Fruit fly (Drosophila melanogaster) whole organism, embryonic: Measurements from ENCODE around the gene CG46427.

Experiments used
- Asciz ChIP-seq: fragments of 200-800 bp; sonication (Bioruptor generic); optimal IDR thresholded peaks from 2 replicates; lab custom pipeline; 2017; ENCODE audit warnings: missing biosample characterization, mild to moderate bottlenecking, missing genetic modification characterization, missing genetic modification reagents
- CG10209 ChIP-seq: fragments of 200-800 bp; sonication (Bioruptor generic); optimal IDR thresholded peaks from 3 replicates; lab custom pipeline; 2017; ENCODE audit warnings: missing biosample characterization, mild to moderate bottlenecking, missing genetic modification characterization, missing genetic modification reagents
- CG12391 ChIP-seq: fragments of 200-800 bp; sonication (Bioruptor generic); optimal IDR thresholded peaks from 3 replicates; lab custom pipeline; 2018; ENCODE audit warnings: missing biosample characterization, mild to moderate bottlenecking, missing genetic modification characterization, moderate library complexity
- CG14710 ChIP-seq: fragments of 200-800 bp; sonication (Bioruptor generic); optimal IDR thresholded peaks from 3 replicates; lab custom pipeline; 2019; ENCODE audit warnings: missing biosample characterization, mild to moderate bottlenecking, missing genetic modification characterization, moderate library complexity
- CG16779 ChIP-seq: fragments of 200-800 bp; sonication (Bioruptor generic); IDR thresholded peaks from 2 replicates; pipeline ENCODE4 v1.3.6; 2022; ENCODE audit warnings: missing biosample characterization, missing genetic modification characterization
- CG17361 ChIP-seq: fragments of 200-800 bp; sonication (Bioruptor generic); IDR thresholded peaks from 3 replicates; pipeline ENCODE4 v1.3.6; 2022; ENCODE audit warnings: missing biosample characterization, missing genetic modification characterization
- CG18262 ChIP-seq: fragments of 200-800 bp; optimal IDR thresholded peaks from 3 replicates; lab custom pipeline; 2019; ENCODE audit warnings: missing biosample characterization, mild to moderate bottlenecking, missing genetic modification characterization, moderate library complexity
- CG18764 ChIP-seq: fragments of 200-800 bp; sonication (Bioruptor generic); optimal IDR thresholded peaks from 3 replicates; lab custom pipeline; 2016; ENCODE audit warnings: missing biosample characterization, missing genetic modification characterization
- CG4730 ChIP-seq: fragments of 200-800 bp; sonication (Bioruptor generic); IDR thresholded peaks from 2 replicates; pipeline ENCODE4 v1.3.6; 2022; ENCODE audit warnings: missing biosample characterization, missing genetic modification characterization
- CG8281 ChIP-seq: fragments of 200-800 bp; sonication (Bioruptor generic); optimal IDR thresholded peaks from 2 replicates; lab custom pipeline; 2018; ENCODE audit warnings: missing biosample characterization, mild to moderate bottlenecking, missing genetic modification characterization, moderate library complexity
- CG8765 ChIP-seq: fragments of 200-800 bp; sonication (Bioruptor generic); IDR thresholded peaks from 2 replicates; pipeline ENCODE4 v1.3.6; 2022; ENCODE audit warnings: missing biosample characterization, missing genetic modification characterization
- CG9727 ChIP-seq: fragments of 200-800 bp; sonication (Bioruptor generic); optimal IDR thresholded peaks from 3 replicates; lab custom pipeline; 2017; ENCODE audit warnings: missing biosample characterization, mild to moderate bottlenecking, missing genetic modification characterization
- Camta ChIP-seq: fragments of 200-800 bp; sonication (Bioruptor generic); optimal IDR thresholded peaks from 2 replicates; lab custom pipeline; 2016; ENCODE audit warnings: missing biosample characterization, missing genetic modification characterization
- Dfd ChIP-seq, 2 experiments: fragments of >200 bp; optimal IDR thresholded peaks; 2 replicates each; lab custom pipeline; 2017; ENCODE audit warnings: missing biosample characterization in 2 of 2, missing genetic modification characterization in 2 of 2
- Dref ChIP-seq: fragments of 200-800 bp; sonication (Bioruptor generic); IDR thresholded peaks from 2 replicates; pipeline ENCODE4 v1.3.6; 2022; ENCODE audit warnings: missing biosample characterization, missing genetic modification characterization
- Elba2 ChIP-seq: fragments of 200-800 bp; sonication (Bioruptor generic); optimal IDR thresholded peaks from 3 replicates; lab custom pipeline; 2016; ENCODE audit warnings: missing biosample characterization, missing genetic modification characterization
- Fer1 ChIP-seq: fragments of 200-800 bp; sonication (Bioruptor generic); optimal IDR thresholded peaks from 2 replicates; lab custom pipeline; 2017; ENCODE audit warnings: missing biosample characterization, mild to moderate bottlenecking, missing genetic modification characterization
- HmgZ ChIP-seq: fragments of 200-800 bp; sonication (Bioruptor generic); optimal IDR thresholded peaks from 2 replicates; lab custom pipeline; 2018; ENCODE audit warnings: missing biosample characterization, mild to moderate bottlenecking, missing genetic modification characterization
- Hr51 ChIP-seq, 2 experiments: fragments of 200-800 bp; sonication (Bioruptor generic); optimal IDR thresholded peaks; 2 replicates in 1 of 2; 3 replicates in 1 of 2; lab custom pipeline; 2016 to 2018; ENCODE audit warnings: missing biosample characterization in 2 of 2, missing genetic modification characterization in 2 of 2, mild to moderate bottlenecking in 1 of 2, moderate library complexity in 1 of 2
- Lhr ChIP-seq: fragments of 200-800 bp; sonication (Bioruptor generic); optimal IDR thresholded peaks from 3 replicates; lab custom pipeline; 2017; ENCODE audit warnings: mild to moderate bottlenecking, missing biosample characterization, missing genetic modification reagents, missing genetic modification characterization
- Max ChIP-seq: fragments of 200-800 bp; sonication (Bioruptor generic); optimal IDR thresholded peaks from 2 replicates; lab custom pipeline; 2016; ENCODE audit warnings: missing biosample characterization, mild to moderate bottlenecking, missing genetic modification characterization
- Six4 ChIP-seq: fragments of 200-800 bp; sonication (Bioruptor generic); optimal IDR thresholded peaks from 2 replicates; lab custom pipeline; 2016; ENCODE audit warnings: missing biosample characterization, missing genetic modification characterization
- Xbp1 ChIP-seq: fragments of 200-800 bp; sonication (Bioruptor generic); optimal IDR thresholded peaks from 3 replicates; lab custom pipeline; 2016; ENCODE audit warnings: missing biosample characterization, mild to moderate bottlenecking, missing genetic modification characterization
- ab ChIP-seq: fragments of 200-800 bp; sonication (Bioruptor generic); optimal IDR thresholded peaks from 2 replicates; lab custom pipeline; 2016; ENCODE audit warnings: missing biosample characterization, missing genetic modification characterization
- bcd ChIP-seq: fragments of 200-800 bp; sonication (Bioruptor generic); optimal IDR thresholded peaks from 2 replicates; lab custom pipeline; 2017; ENCODE audit warnings: missing biosample characterization, mild to moderate bottlenecking, missing genetic modification characterization
- dan ChIP-seq: fragments of 200-800 bp; sonication (Bioruptor generic); IDR thresholded peaks from 2 replicates; pipeline ENCODE4 v1.3.6; 2022; ENCODE audit warnings: missing biosample characterization, missing genetic modification characterization
- esg ChIP-seq: fragments of 200-800 bp; sonication (Bioruptor generic); conservative IDR thresholded peaks from 2 replicates; pipeline ENCODE4 v1.3.6; 2022; ENCODE audit warnings: missing biosample characterization, missing genetic modification characterization
- fd64A ChIP-seq: fragments of 200-800 bp; sonication (Bioruptor generic); optimal IDR thresholded peaks from 3 replicates; lab custom pipeline; 2018; ENCODE audit warnings: missing biosample characterization, mild to moderate bottlenecking, missing genetic modification characterization
- ftz-f1 ChIP-seq: fragments of 200-800 bp; sonication (Bioruptor generic); optimal IDR thresholded peaks from 2 replicates; lab custom pipeline; 2016; ENCODE audit warnings: missing biosample characterization, missing genetic modification characterization
- gce ChIP-seq: fragments of 200-800 bp; sonication (Bioruptor generic); IDR thresholded peaks from 3 replicates; pipeline ENCODE4 v1.3.6; 2022; ENCODE audit warnings: missing biosample characterization, missing genetic modification characterization
- gem ChIP-seq: fragments of 200-800 bp; sonication (Bioruptor generic); optimal IDR thresholded peaks from 2 replicates; lab custom pipeline; 2019; ENCODE audit warnings: missing biosample characterization, mild to moderate bottlenecking, missing genetic modification characterization, moderate library complexity
- gfzf ChIP-seq: fragments of 200-800 bp; sonication (Bioruptor generic); optimal IDR thresholded peaks from 2 replicates; lab custom pipeline; 2016; ENCODE audit warnings: missing biosample characterization, mild to moderate bottlenecking, missing genetic modification characterization, moderate library complexity
- grn ChIP-seq: fragments of 200-800 bp; sonication (Bioruptor generic); optimal IDR thresholded peaks from 3 replicates; lab custom pipeline; 2017; ENCODE audit warnings: missing biosample characterization, missing genetic modification characterization
- gsb-n ChIP-seq: fragments of 200-800 bp; sonication (Bioruptor generic); optimal IDR thresholded peaks from 3 replicates; lab custom pipeline; 2018; ENCODE audit warnings: missing biosample characterization, mild to moderate bottlenecking, missing genetic modification characterization
- hb ChIP-seq: fragments of 200-800 bp; sonication (Bioruptor generic); IDR thresholded peaks from 3 replicates; pipeline ENCODE4 v1.3.6; 2022; ENCODE audit warnings: missing biosample characterization, missing genetic modification characterization; ENCODE audit not compliant: partially characterized antibody
- her ChIP-seq: fragments of 200-800 bp; sonication (Bioruptor generic); optimal IDR thresholded peaks from 2 replicates; lab custom pipeline; 2016; ENCODE audit warnings: missing biosample characterization, missing genetic modification characterization
- lola ChIP-seq, 3 experiments: fragments of >200 bp in 2 of 3; fragments of 200-800 bp in 1 of 3; sonication (Bioruptor generic) in 1 of 3; optimal IDR thresholded peaks; 2 replicates each; lab custom pipeline; 2017 to 2019; ENCODE audit warnings: missing biosample characterization in 3 of 3, missing genetic modification characterization in 3 of 3, mild to moderate bottlenecking in 1 of 3, moderate library complexity in 1 of 3
- nmo ChIP-seq: fragments of 200-800 bp; sonication (Bioruptor generic); optimal IDR thresholded peaks from 2 replicates; lab custom pipeline; 2018; ENCODE audit warnings: missing biosample characterization, mild to moderate bottlenecking, missing genetic modification characterization, moderate library complexity
- oc ChIP-seq: fragments of 200-800 bp; sonication (Bioruptor generic); optimal IDR thresholded peaks from 2 replicates; lab custom pipeline; 2018; ENCODE audit warnings: missing biosample characterization, mild to moderate bottlenecking, missing genetic modification characterization, moderate library complexity
- p53 ChIP-seq: fragments of 200-800 bp; sonication (Bioruptor generic); optimal IDR thresholded peaks from 2 replicates; lab custom pipeline; 2016; ENCODE audit warnings: missing biosample characterization, missing genetic modification characterization
- peb ChIP-seq: fragments of 200-800 bp; sonication (Bioruptor generic); IDR thresholded peaks from 2 replicates; pipeline ENCODE4 v1.3.6; 2022; ENCODE audit warnings: missing biosample characterization, missing genetic modification characterization
- psq ChIP-seq: fragments of 200-800 bp; sonication (Bioruptor generic); optimal IDR thresholded peaks from 2 replicates; lab custom pipeline; 2017; ENCODE audit warnings: missing biosample characterization, missing genetic modification characterization
- pum ChIP-seq: fragments of 200-800 bp; sonication (Bioruptor generic); optimal IDR thresholded peaks from 2 replicates; lab custom pipeline; 2016; ENCODE audit warnings: missing biosample characterization, missing genetic modification characterization
- seq ChIP-seq: fragments of 200-800 bp; sonication (Bioruptor generic); IDR thresholded peaks from 2 replicates; pipeline ENCODE4 v1.3.6; 2022; ENCODE audit warnings: missing biosample characterization, missing genetic modification characterization
- shn ChIP-seq: fragments of 200-800 bp; sonication (Bioruptor generic); optimal IDR thresholded peaks from 3 replicates; lab custom pipeline; 2016; ENCODE audit warnings: missing biosample characterization, missing genetic modification characterization
- tap ChIP-seq: fragments of 200-800 bp; optimal IDR thresholded peaks from 3 replicates; lab custom pipeline; 2019; ENCODE audit warnings: missing biosample characterization, mild to moderate bottlenecking, missing genetic modification characterization, moderate library complexity
- trem ChIP-seq: fragments of 200-800 bp; optimal IDR thresholded peaks from 3 replicates; lab custom pipeline; 2019; ENCODE audit warnings: missing biosample characterization, mild to moderate bottlenecking, missing genetic modification characterization, moderate library complexity
- vnd ChIP-seq: fragments of 200-800 bp; sonication (Bioruptor generic); IDR thresholded peaks from 3 replicates; pipeline ENCODE4 v1.3.6; 2022; ENCODE audit warnings: missing biosample characterization, missing genetic modification characterization; ENCODE audit not compliant: partially characterized antibody
- vvl ChIP-seq: fragments of 200-800 bp; sonication (Bioruptor generic); IDR thresholded peaks from 2 replicates; pipeline ENCODE4 v1.3.6; 2022; ENCODE audit warnings: missing biosample characterization, missing genetic modification characterization

The CG46427 gene

DNA sequence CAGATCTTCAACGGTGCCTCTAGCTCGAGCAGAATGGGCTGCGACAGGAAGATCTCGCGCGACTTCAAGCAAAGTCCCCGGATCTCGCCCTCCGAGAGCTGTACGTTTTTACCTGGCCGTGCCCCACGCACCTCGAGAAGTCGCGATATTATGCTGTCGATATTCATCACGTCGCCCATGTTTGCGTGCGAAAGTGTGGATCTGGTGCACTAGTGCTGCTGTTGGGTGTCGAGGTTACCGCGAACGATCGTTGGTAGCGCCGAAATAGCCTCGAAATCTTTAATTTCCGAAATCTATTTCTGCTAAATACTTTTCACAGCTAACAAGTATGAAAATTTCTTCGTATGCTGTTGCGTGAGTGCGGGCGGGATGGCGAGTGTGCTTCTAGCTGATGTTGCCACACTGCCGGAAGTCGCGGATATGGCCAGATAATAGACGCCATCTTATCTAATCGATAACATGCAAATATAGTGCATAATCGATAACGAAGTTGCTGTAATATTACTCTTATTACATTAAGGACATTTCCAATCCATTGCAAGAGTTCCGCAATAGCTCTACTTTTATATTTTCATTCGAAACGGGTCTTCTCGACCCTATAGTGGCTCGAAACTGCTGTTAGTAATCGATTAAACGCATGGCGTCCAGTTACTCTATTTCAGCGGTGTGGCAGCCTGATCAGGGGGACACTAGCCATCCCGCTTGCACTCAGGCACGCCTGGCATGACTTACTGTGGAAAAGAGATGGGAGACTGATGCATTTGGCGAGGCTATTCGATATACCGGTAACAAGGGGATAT, 13.2 kb downstream of the CG46427 start, which contains the start of gene Pp1-87B:
Pp1-87B (minus strand) TSS at position 408 of the 800 bp plus-strand sequence.
- TF ChIP-seq HmgZ (tag; lab: Kevin White, UChicago) (peak; percentile 37), lola (GFP tag; optimal IDR thresholded peaks at IDR 0.05; lab: Kevin White, UChicago) (peak in 1 of 3 experiments; percentile 28), CG17361 (peak; percentile 80), hb (GFP tag; lab: Robert Waterston, UW) (no peak), esg (no peak), dan (no peak), psq (GFP tag; lab: Kevin White, UChicago) (no peak), Fer1 (peak; percentile 14), seq (GFP tag; lab: Robert Waterston, UW) (no peak), CG9727 (GFP tag; lab: Kevin White, UChicago) (peak; percentile 39), Max (peak; percentile 27), ftz-f1 (GFP tag; lab: Kevin White, UChicago) (no peak), tap (no peak), Dfd (GFP tag; optimal IDR thresholded peaks at IDR 0.05; lab: Kevin White, UChicago) (peak in 1 of 2 experiments; percentile 30), gem (tag; lab: Kevin White, UChicago) (no peak), Elba2 (peak; percentile 98), Camta (peak; percentile 13), fd64A (no peak), Dref (peak; percentile 66), peb (no peak), her (no peak), Lhr (GFP tag; lab: Kevin White, UChicago) (peak; percentile 85), p53 (GFP tag; lab: Kevin White, UChicago) (peak; percentile 14), ab (GFP tag; lab: Kevin White, UChicago) (no peak), nmo (GFP tag; lab: Kevin White, UChicago) (peak; percentile 72), bcd (peak; percentile 15), CG10209 (GFP tag; lab: Kevin White, UChicago) (peak; percentile 18), pum (GFP tag; lab: Kevin White, UChicago) (peak; percentile 37), oc (no peak), CG4730 (no peak), CG8281 (no peak), CG8765 (GFP tag; lab: Robert Waterston, UW) (no peak), trem (tag; lab: Kevin White, UChicago) (peak; percentile 28), vvl (peak; percentile 25; the same call in 1 of the 2 replicates), CG18764 (GFP tag; lab: Kevin White, UChicago) (no peak), CG18262 (tag; lab: Kevin White, UChicago) (peak; percentile 34), Hr51 (GFP tag; optimal IDR thresholded peaks at IDR 0.05; lab: Kevin White, UChicago) (no peak), Xbp1 (peak; percentile 4), gsb-n (tag; lab: Kevin White, UChicago) (no peak), CG16779 (GFP tag; lab: Robert Waterston, UW) (no peak), grn (GFP tag; lab: Kevin White, UChicago) (no peak), vnd (GFP tag; lab: Robert Waterston, UW) (peak; percentile 56; the same call in 2 of the 3 replicates), gce (GFP tag; lab: Robert Waterston, UW) (no peak), CG14710 (tag; lab: Kevin White, UChicago) (peak; percentile 76), CG12391 (tag; lab: Kevin White, UChicago) (peak; percentile 20), shn (peak; percentile 26), Asciz (GFP tag; lab: Kevin White, UChicago) (no peak), Six4 (GFP tag; lab: Kevin White, UChicago) (no peak), gfzf (GFP tag; lab: Kevin White, UChicago) (peak; percentile 17)
